Worm (Caenorhabditis elegans) whole organism, L2 larva: Measurements from ENCODE around the gene F16B12.4.

Experiments
- nhr-25 ChIP-seq: fragments of 150-350 bp; sonication (generic microtip); optimal IDR thresholded peaks from 3 replicates; lab custom pipeline; 2014; ENCODE audit warnings: missing biosample characterization, missing genetic modification characterization
- zag-1 ChIP-seq: fragments of 150-350 bp; optimal IDR thresholded peaks from 2 replicates; lab custom pipeline; 2014; ENCODE audit warnings: missing biosample characterization, missing genetic modification characterization

DNA sequence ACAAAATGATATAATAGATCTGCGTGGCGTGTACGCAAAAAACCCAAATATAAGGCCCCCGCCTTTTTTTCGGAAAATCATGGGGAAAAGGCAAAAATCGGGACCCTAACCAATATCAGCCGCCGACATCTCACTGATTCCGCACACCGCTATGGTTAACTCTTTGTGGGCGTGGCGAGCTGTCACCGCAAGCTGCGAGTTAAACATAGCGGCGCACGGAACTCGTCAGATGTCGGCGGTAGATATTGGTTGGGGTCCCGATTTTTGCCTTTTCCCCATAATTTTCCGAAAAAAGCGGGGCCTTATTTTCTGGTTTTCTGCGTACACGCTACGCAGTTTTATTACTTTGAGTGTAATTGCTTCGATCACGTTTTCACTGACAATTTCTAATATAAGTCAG lies 20.3 kb upstream of the F16B12.4 start:
- TF ChIP-seq nhr-25 (no peak), zag-1 (tag; lab: Kevin White, UChicago) (no peak)
